Fruit fly (Drosophila melanogaster) whole organism, prepupa: ENCODE results near the gene CG6739.

Experiments
- CG16779 ChIP-seq: fragments of 200-800 bp; sonication (Bioruptor generic); optimal IDR thresholded peaks from 3 replicates; lab custom pipeline; 2017; ENCODE audit warnings: missing biosample characterization, mild to moderate bottlenecking, missing genetic modification characterization
- CG6792 ChIP-seq: fragments of 200-800 bp; sonication (Bioruptor generic); optimal IDR thresholded peaks from 3 replicates; lab custom pipeline; 2016; ENCODE audit warnings: missing biosample characterization, missing genetic modification characterization
- CG8319 ChIP-seq: fragments of 200-800 bp; sonication (Bioruptor generic); optimal IDR thresholded peaks from 3 replicates; lab custom pipeline; 2016; ENCODE audit warnings: missing biosample characterization, missing genetic modification characterization
- Eip78C ChIP-seq: fragments of 200-800 bp; sonication (Bioruptor generic); peaks from one replicate; lab custom pipeline; 2016; ENCODE audit warnings: missing biosample characterization, missing genetic modification characterization
- Sox14 ChIP-seq: fragments of 200-800 bp; sonication (Bioruptor generic); optimal IDR thresholded peaks from 3 replicates; lab custom pipeline; 2016; ENCODE audit warnings: missing biosample characterization, missing genetic modification characterization
- Sox15 ChIP-seq: fragments of 200-800 bp; sonication (Bioruptor generic); optimal IDR thresholded peaks from 3 replicates; lab custom pipeline; 2016; ENCODE audit warnings: missing biosample characterization, missing genetic modification characterization
- pdm3 ChIP-seq: fragments of 200-800 bp; sonication (Bioruptor generic); optimal IDR thresholded peaks from 3 replicates; lab custom pipeline; 2016; ENCODE audit warnings: missing biosample characterization, missing genetic modification characterization
- svp ChIP-seq: fragments of 200-800 bp; sonication (Bioruptor generic); peaks from one replicate; lab custom pipeline; 2016; ENCODE audit warnings: missing biosample characterization, missing genetic modification characterization

DNA sequence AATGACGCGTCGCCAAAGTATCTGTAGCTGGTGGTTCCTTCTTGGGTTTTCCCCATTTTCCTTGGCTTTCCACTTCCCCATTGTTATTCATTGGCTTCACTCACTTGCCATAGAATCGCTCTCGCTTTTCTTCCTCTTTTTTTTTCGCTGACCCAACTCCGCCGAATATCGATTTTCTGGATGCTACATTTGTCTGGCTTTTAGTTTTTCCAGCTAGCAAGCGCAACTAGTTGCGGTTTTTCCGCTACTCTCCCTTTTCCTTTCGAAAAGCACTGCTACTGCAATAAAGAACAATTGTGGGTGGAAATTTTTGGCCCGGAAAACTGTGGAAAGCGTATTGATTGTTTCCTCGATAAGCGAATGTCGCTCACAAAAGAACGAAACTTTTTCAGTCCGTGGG, 21.1 kb upstream of the CG6739 start:
- no peak for TF ChIP-seq svp (GFP tag; lab: Kevin White, UChicago)
- TF ChIP-seq CG8319 (GFP tag; lab: Kevin White, UChicago): no peak
- TF ChIP-seq CG6792 (GFP tag; lab: Kevin White, UChicago): no peak
- TF ChIP-seq Eip78C (GFP tag; lab: Kevin White, UChicago): no peak
- no peak for TF ChIP-seq Sox15 (GFP tag; lab: Kevin White, UChicago)
- TF ChIP-seq CG16779 (tag; lab: Kevin White, UChicago): no peak
- no peak for TF ChIP-seq Sox14 (GFP tag; lab: Kevin White, UChicago)
- TF ChIP-seq pdm3 (GFP tag; lab: Kevin White, UChicago): no peak
